Fruit fly (Drosophila melanogaster) whole organism, embryonic: Measurements from ENCODE around the gene CG7058.

Experiments used
- Ada2b ChIP-seq: fragments of 200-800 bp; sonication (Bioruptor generic); IDR thresholded peaks from 2 replicates; pipeline ENCODE4 v1.3.6; 2022; ENCODE audit warnings: missing biosample characterization, missing genetic modification characterization
- Adf1 ChIP-seq: fragments of 200-800 bp; sonication (Bioruptor generic); IDR thresholded peaks from 2 replicates; pipeline ENCODE4 v1.3.6; 2022; ENCODE audit warnings: missing biosample characterization, missing genetic modification characterization
- Aef1 ChIP-seq: fragments of 200-800 bp; sonication (Bioruptor generic); IDR thresholded peaks from 3 replicates; pipeline ENCODE4 v1.3.6; 2022; ENCODE audit warnings: missing biosample characterization, missing genetic modification characterization
- Antp ChIP-seq: fragments of 200-800 bp; sonication (Bioruptor generic); optimal IDR thresholded peaks from 3 replicates; lab custom pipeline; 2016; ENCODE audit warnings: missing biosample characterization, missing genetic modification characterization
- Atf3 ChIP-seq: fragments of 200-800 bp; sonication (Bioruptor generic); optimal IDR thresholded peaks from 3 replicates; lab custom pipeline; 2016; ENCODE audit warnings: missing biosample characterization, missing genetic modification characterization
- Blimp-1 ChIP-seq: fragments of 200-800 bp; sonication (Bioruptor generic); optimal IDR thresholded peaks from 3 replicates; lab custom pipeline; 2018; ENCODE audit warnings: missing biosample characterization, missing genetic modification characterization, mild to moderate bottlenecking, moderate library complexity, missing genetic modification reagents
- Bteb2 ChIP-seq: fragments of 200-800 bp; sonication (Bioruptor generic); optimal IDR thresholded peaks from 2 replicates; lab custom pipeline; 2016; ENCODE audit warnings: missing biosample characterization, missing genetic modification characterization
- CG10654 ChIP-seq: fragments of 200-800 bp; sonication (Bioruptor generic); optimal IDR thresholded peaks from 2 replicates; lab custom pipeline; 2016; ENCODE audit warnings: missing biosample characterization, missing genetic modification characterization
- CG12219 ChIP-seq: fragments of 200-800 bp; sonication (Bioruptor generic); optimal IDR thresholded peaks from 3 replicates; lab custom pipeline; 2018; ENCODE audit warnings: missing biosample characterization, mild to moderate bottlenecking, missing genetic modification characterization
- CG15514 ChIP-seq: fragments of 200-800 bp; sonication (Bioruptor generic); optimal IDR thresholded peaks from 3 replicates; lab custom pipeline; 2017; ENCODE audit warnings: missing biosample characterization, missing genetic modification characterization, mild to moderate bottlenecking, moderate library complexity, missing genetic modification reagents
- CG16779 ChIP-seq: fragments of 200-800 bp; sonication (Bioruptor generic); IDR thresholded peaks from 2 replicates; pipeline ENCODE4 v1.3.6; 2022; ENCODE audit warnings: missing biosample characterization, missing genetic modification characterization
- CG17612 ChIP-seq: fragments of 200-800 bp; sonication (Bioruptor generic); IDR thresholded peaks from 2 replicates; pipeline ENCODE4 v1.3.6; 2022; ENCODE audit warnings: missing biosample characterization, missing genetic modification characterization
- CG18476 ChIP-seq: fragments of 200-800 bp; sonication (Bioruptor generic); optimal IDR thresholded peaks from 2 replicates; lab custom pipeline; 2016; ENCODE audit warnings: missing biosample characterization, mild to moderate bottlenecking, missing genetic modification characterization
- CG18599 ChIP-seq: fragments of 200-800 bp; sonication (Bioruptor generic); optimal IDR thresholded peaks from 3 replicates; lab custom pipeline; 2017; ENCODE audit warnings: missing biosample characterization, missing genetic modification characterization, mild to moderate bottlenecking, moderate library complexity, missing genetic modification reagents
- CG2129 ChIP-seq: fragments of 200-800 bp; sonication (Bioruptor generic); IDR thresholded peaks from 2 replicates; pipeline ENCODE4 v1.3.6; 2022; ENCODE audit warnings: missing biosample characterization, missing genetic modification characterization; ENCODE audit not compliant: partially characterized antibody
- CG3065 ChIP-seq: fragments of 200-800 bp; sonication (Bioruptor generic); optimal IDR thresholded peaks from 2 replicates; lab custom pipeline; 2016; ENCODE audit warnings: missing biosample characterization, missing genetic modification characterization
- CG3847 ChIP-seq: fragments of 200-800 bp; sonication (Bioruptor generic); IDR thresholded peaks from 2 replicates; pipeline ENCODE4 v1.3.6; 2022; ENCODE audit warnings: missing biosample characterization, missing genetic modification characterization
- CG4360 ChIP-seq: fragments of 200-800 bp; sonication (Bioruptor generic); IDR thresholded peaks from 2 replicates; pipeline ENCODE4 v1.3.6; 2022; ENCODE audit warnings: missing biosample characterization, missing genetic modification characterization
- CG5953 ChIP-seq: fragments of 200-800 bp; sonication (Bioruptor generic); IDR thresholded peaks from 2 replicates; pipeline ENCODE4 v1.3.6; 2022; ENCODE audit warnings: missing biosample characterization, missing genetic modification characterization
- CG8089 ChIP-seq: fragments of 200-800 bp; sonication (Bioruptor generic); optimal IDR thresholded peaks from 3 replicates; lab custom pipeline; 2016; ENCODE audit warnings: missing biosample characterization, missing genetic modification characterization
- CHES-1-like ChIP-seq: fragments of 200-800 bp; sonication (Bioruptor generic); optimal IDR thresholded peaks from 2 replicates; lab custom pipeline; 2016; ENCODE audit warnings: missing biosample characterization, missing genetic modification characterization
- CkIIα-i1 ChIP-seq: fragments of 200-800 bp; sonication (Bioruptor generic); IDR thresholded peaks from 2 replicates; pipeline ENCODE4 v1.3.6; 2022; ENCODE audit warnings: missing biosample characterization, missing genetic modification characterization
- CrebB ChIP-seq: fragments of 200-800 bp; sonication (Bioruptor generic); optimal IDR thresholded peaks from 3 replicates; lab custom pipeline; 2018; ENCODE audit warnings: missing biosample characterization, mild to moderate bottlenecking, missing genetic modification characterization
- Drgx ChIP-seq: fragments of 200-800 bp; sonication (Bioruptor generic); IDR thresholded peaks from 2 replicates; pipeline ENCODE4 v1.3.6; 2022; ENCODE audit warnings: missing biosample characterization, missing genetic modification characterization
- GATAe ChIP-seq: fragments of 200-800 bp; sonication (Bioruptor generic); conservative IDR thresholded peaks from 2 replicates; pipeline ENCODE4 v1.3.6; 2022; ENCODE audit warnings: missing biosample characterization, missing genetic modification characterization
- Gug ChIP-seq: fragments of 200-800 bp; sonication (Bioruptor generic); IDR thresholded peaks from 4 replicates; pipeline ENCODE4 v1.3.6; 2022; ENCODE audit warnings: missing biosample characterization, missing genetic modification characterization
- HLHmδ ChIP-seq: fragments of 200-800 bp; sonication (Bioruptor generic); optimal IDR thresholded peaks from 2 replicates; lab custom pipeline; 2018; ENCODE audit warnings: missing biosample characterization, mild to moderate bottlenecking, missing genetic modification characterization, moderate library complexity
- Hr3 ChIP-seq: fragments of 200-800 bp; sonication (Bioruptor generic); optimal IDR thresholded peaks from 3 replicates; lab custom pipeline; 2016; ENCODE audit warnings: missing biosample characterization, missing genetic modification characterization
- Lhr ChIP-seq: fragments of 200-800 bp; sonication (Bioruptor generic); optimal IDR thresholded peaks from 3 replicates; lab custom pipeline; 2017; ENCODE audit warnings: mild to moderate bottlenecking, missing biosample characterization, missing genetic modification reagents, missing genetic modification characterization
- MBD-R2 ChIP-seq: fragments of 200-800 bp; sonication (Bioruptor generic); IDR thresholded peaks from 2 replicates; pipeline ENCODE4 v1.3.6; 2022; ENCODE audit warnings: missing biosample characterization, missing genetic modification characterization
- Pdp1 ChIP-seq, 2 experiments: fragments of 200-800 bp; sonication (Bioruptor generic); optimal IDR thresholded peaks; 3 replicates each; lab custom pipeline; 2016; ENCODE audit warnings: missing biosample characterization in 2 of 2, missing genetic modification characterization in 2 of 2, mild to moderate bottlenecking in 1 of 2, moderate library complexity in 1 of 2
- ac ChIP-seq: fragments of 200-800 bp; sonication (Bioruptor generic); optimal IDR thresholded peaks from 3 replicates; lab custom pipeline; 2017; ENCODE audit warnings: missing biosample characterization, mild to moderate bottlenecking, missing genetic modification characterization
- bigmax ChIP-seq: fragments of 200-800 bp; sonication (Bioruptor generic); optimal IDR thresholded peaks from 2 replicates; lab custom pipeline; 2018; ENCODE audit warnings: missing biosample characterization, mild to moderate bottlenecking, missing genetic modification characterization
- cg ChIP-seq: fragments of 200-800 bp; sonication (Bioruptor generic); optimal IDR thresholded peaks from 3 replicates; lab custom pipeline; 2019; ENCODE audit warnings: missing biosample characterization, mild to moderate bottlenecking, missing genetic modification characterization, moderate library complexity
- chinmo ChIP-seq: fragments of 200-800 bp; sonication (Bioruptor generic); IDR thresholded peaks from 4 replicates; pipeline ENCODE4 v1.3.6; 2022; ENCODE audit warnings: missing biosample characterization, missing genetic modification characterization; ENCODE audit not compliant: partially characterized antibody
- crol ChIP-seq: fragments of 200-800 bp; sonication (Bioruptor generic); IDR thresholded peaks from 2 replicates; pipeline ENCODE4 v1.3.6; 2022; ENCODE audit warnings: missing biosample characterization, missing genetic modification characterization
- kah ChIP-seq: fragments of 200-800 bp; sonication (Bioruptor generic); optimal IDR thresholded peaks from 2 replicates; lab custom pipeline; 2018; ENCODE audit warnings: missing biosample characterization, mild to moderate bottlenecking, missing genetic modification characterization
- klu ChIP-seq: fragments of 200-800 bp; sonication (Bioruptor generic); IDR thresholded peaks from 2 replicates; pipeline ENCODE4 v1.3.6; 2022; ENCODE audit warnings: missing biosample characterization, missing genetic modification characterization
- kni ChIP-seq: fragments of 200-800 bp; sonication (Bioruptor generic); optimal IDR thresholded peaks from 3 replicates; lab custom pipeline; 2017; ENCODE audit warnings: mild to moderate bottlenecking, missing biosample characterization, missing genetic modification reagents, missing genetic modification characterization
- knrl ChIP-seq: fragments of 200-800 bp; sonication (Bioruptor generic); IDR thresholded peaks from 3 replicates; pipeline ENCODE4 v1.3.6; 2022; ENCODE audit warnings: missing biosample characterization, missing genetic modification characterization; ENCODE audit not compliant: partially characterized antibody
- mam ChIP-seq: fragments of 200-800 bp; sonication (Bioruptor generic); optimal IDR thresholded peaks from 3 replicates; lab custom pipeline; 2016; ENCODE audit warnings: missing biosample characterization, missing genetic modification characterization
- oc ChIP-seq: fragments of 200-800 bp; sonication (Bioruptor generic); optimal IDR thresholded peaks from 2 replicates; lab custom pipeline; 2018; ENCODE audit warnings: missing biosample characterization, mild to moderate bottlenecking, missing genetic modification characterization, moderate library complexity
- pfk ChIP-seq: fragments of 200-800 bp; sonication (Bioruptor generic); optimal IDR thresholded peaks from 2 replicates; lab custom pipeline; 2018; ENCODE audit warnings: missing biosample characterization, mild to moderate bottlenecking, missing genetic modification characterization, moderate library complexity
- psq ChIP-seq: fragments of 200-800 bp; sonication (Bioruptor generic); optimal IDR thresholded peaks from 2 replicates; lab custom pipeline; 2017; ENCODE audit warnings: missing biosample characterization, missing genetic modification characterization
- sd ChIP-seq: fragments of 200-800 bp; sonication (Bioruptor generic); optimal IDR thresholded peaks from 3 replicates; lab custom pipeline; 2018; ENCODE audit warnings: missing biosample characterization, mild to moderate bottlenecking, missing genetic modification characterization, moderate library complexity
- slbo ChIP-seq: fragments of 200-800 bp; sonication (Bioruptor generic); IDR thresholded peaks from 2 replicates; pipeline ENCODE4 v1.3.6; 2022; ENCODE audit warnings: missing biosample characterization, missing genetic modification characterization
- stwl ChIP-seq: fragments of 200-800 bp; sonication (Bioruptor generic); optimal IDR thresholded peaks from 3 replicates; lab custom pipeline; 2018; ENCODE audit warnings: missing biosample characterization, mild to moderate bottlenecking, missing genetic modification characterization, moderate library complexity
- tll ChIP-seq, 2 experiments: fragments of 200-800 bp in 1 of 2; fragments of >200 bp in 1 of 2; sonication (Bioruptor generic) in 1 of 2; optimal IDR thresholded peaks; 2 replicates each; lab custom pipeline; 2017 to 2019; ENCODE audit warnings: missing biosample characterization in 2 of 2, missing genetic modification characterization in 2 of 2, mild to moderate bottlenecking in 1 of 2, moderate library complexity in 1 of 2
- zen2 ChIP-seq: fragments of 200-800 bp; sonication (Bioruptor generic); IDR thresholded peaks from 3 replicates; pipeline ENCODE4 v1.3.6; 2022; ENCODE audit warnings: missing biosample characterization, missing genetic modification characterization; ENCODE audit not compliant: partially characterized antibody

CG7058 gene

DNA sequence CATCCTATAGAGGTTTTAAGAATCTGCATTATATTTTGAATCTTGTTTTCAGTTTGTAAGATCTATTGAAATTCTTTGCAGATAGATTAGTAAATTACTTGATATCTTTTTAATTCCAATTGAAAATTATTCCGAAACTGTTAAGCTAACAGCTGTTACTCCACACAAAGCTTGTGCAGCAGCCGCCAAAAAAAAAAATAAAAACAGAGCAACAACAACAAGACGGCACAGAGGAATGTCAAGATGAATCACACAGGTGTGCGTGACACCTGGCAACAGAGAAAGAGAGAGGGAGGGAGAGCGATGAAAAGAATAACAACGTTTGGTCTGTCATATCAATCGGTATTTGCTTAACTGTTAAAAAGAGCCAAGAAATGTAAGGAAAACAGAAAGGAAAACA, 28.5 kb downstream of the CG7058 start:
- TF ChIP-seq HLHmδ (no peak), slbo (GFP tag; lab: Robert Waterston, UW) (no peak), CG2129 (GFP tag; lab: Robert Waterston, UW) (no peak), kah (peak; percentile 23), oc (tag; lab: Kevin White, UChicago) (no peak), kni (GFP tag; lab: Kevin White, UChicago) (peak; percentile 23), Bteb2 (GFP tag; lab: Kevin White, UChicago) (no peak), Blimp-1 (GFP tag; lab: Kevin White, UChicago) (peak; percentile 3), chinmo (GFP tag; lab: Robert Waterston, UW) (0 out of 4 replicates have a peak, but pooled peaks have one; percentile 51), CG4360 (GFP tag; lab: Robert Waterston, UW) (peak; percentile 70), CG15514 (no peak), sd (tag; lab: Kevin White, UChicago) (peak; percentile 84), CrebB (tag; lab: Kevin White, UChicago) (no peak), mam (GFP tag; lab: Kevin White, UChicago) (no peak), Aef1 (GFP tag; lab: Robert Waterston, UW) (no peak), MBD-R2 (GFP tag; lab: Robert Waterston, UW) (no peak)

DNA sequence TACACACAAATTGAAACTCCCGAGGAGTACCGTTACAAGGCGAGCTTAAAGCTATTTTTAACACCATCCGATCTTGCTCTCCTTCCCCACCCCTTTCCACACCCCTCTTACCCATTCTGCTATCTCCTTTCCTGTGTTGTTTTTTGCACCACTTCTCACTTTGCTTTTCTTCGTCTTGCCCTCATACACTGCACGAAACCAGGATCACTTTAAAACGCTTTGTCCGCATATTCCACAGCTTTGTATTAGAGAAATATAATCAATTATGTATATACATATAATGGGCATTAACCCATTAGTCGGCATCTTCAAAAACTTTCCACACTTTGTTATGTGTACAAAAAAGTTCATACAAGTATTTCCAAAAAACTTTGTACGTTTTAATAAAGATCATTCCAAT, 29.0 kb downstream of the CG7058 start:
- TF ChIP-seq CHES-1-like (GFP tag; lab: Kevin White, UChicago): no peak
- TF ChIP-seq Drgx (GFP tag; lab: Robert Waterston, UW): 0 out of 2 replicates have a peak, but pooled peaks have one; percentile 26
- TF ChIP-seq mam (GFP tag; lab: Kevin White, UChicago): no peak
- TF ChIP-seq Gug (GFP tag; lab: Robert Waterston, UW): no peak
- TF ChIP-seq GATAe (GFP tag; lab: Robert Waterston, UW): no peak
- TF ChIP-seq CG3065: no peak
- TF ChIP-seq zen2 (GFP tag; lab: Robert Waterston, UW): no peak
- TF ChIP-seq CG3847: no peak
- no peak for TF ChIP-seq Lhr (GFP tag; lab: Kevin White, UChicago)
- no peak for TF ChIP-seq Atf3 (GFP tag; lab: Kevin White, UChicago)
- TF ChIP-seq CG18476 (GFP tag; lab: Kevin White, UChicago): no peak
- TF ChIP-seq CG18599 (GFP tag; lab: Kevin White, UChicago): no peak
- TF ChIP-seq CG16779 (GFP tag; lab: Robert Waterston, UW): no peak
- no peak for TF ChIP-seq psq (GFP tag; lab: Kevin White, UChicago)
- no peak for TF ChIP-seq Hr3 (GFP tag; lab: Kevin White, UChicago)
- no peak for TF ChIP-seq knrl (GFP tag; lab: Robert Waterston, UW)
- 0 out of 2 replicates have a peak, but pooled peaks have one; percentile 17 for TF ChIP-seq crol
- TF ChIP-seq CkIIα-i1: no peak

DNA sequence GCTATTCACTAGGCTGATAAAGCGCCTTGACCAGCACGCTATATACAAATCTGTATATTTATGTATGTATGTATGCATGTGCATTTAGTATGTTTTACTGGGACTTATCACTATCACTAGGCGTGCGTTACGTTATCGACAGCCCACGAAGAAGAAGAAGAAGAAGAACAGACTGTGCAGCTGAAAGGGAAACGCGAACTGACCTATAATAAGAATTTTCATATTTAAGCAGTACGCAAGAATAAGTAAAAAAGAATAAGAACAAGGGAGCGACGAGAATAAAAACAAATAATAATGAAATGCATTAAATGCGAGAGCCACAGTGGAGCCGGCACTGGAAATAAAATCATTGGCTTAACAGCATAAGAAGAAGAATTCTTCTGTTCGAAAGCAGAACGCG, 29.8 kb downstream of the CG7058 start:
- TF ChIP-seq tll (GFP tag; optimal IDR thresholded peaks at IDR 0.05; lab: Kevin White, UChicago) (no peak), CG17612 (GFP tag; lab: Robert Waterston, UW) (no peak), CG10654 (GFP tag; lab: Kevin White, UChicago) (no peak), Adf1 (no peak), ac (GFP tag; lab: Kevin White, UChicago) (no peak), stwl (tag; lab: Kevin White, UChicago) (no peak), CG5953 (no peak), bigmax (no peak), CG8089 (GFP tag; lab: Kevin White, UChicago) (no peak), pfk (no peak), Antp (no peak), klu (no peak), Ada2b (GFP tag; lab: Robert Waterston, UW) (no peak), CG18476 (GFP tag; lab: Kevin White, UChicago) (no peak), CG12219 (no peak), Pdp1 (GFP tag; optimal IDR thresholded peaks at IDR 0.05; lab: Kevin White, UChicago) (peak in 1 of 2 experiments; percentile 17), cg (GFP tag; lab: Kevin White, UChicago) (no peak)
